Worm (Caenorhabditis elegans) whole organism, L1 larva: ENCODE results near the gene mboa-2.
A peak's percentile ranks its signal among the peaks of the same experiment; 100 is the strongest.

Source experiments
- C04F5.9 ChIP-seq: sonication (generic microtip); optimal IDR thresholded peaks from 2 replicates; lab custom pipeline; 2016; ENCODE audit warnings: missing genetic modification characterization, missing compliant biosample characterization
- Y116A8C.19 ChIP-seq: sonication (generic microtip); optimal IDR thresholded peaks from 2 replicates; lab custom pipeline; 2016; ENCODE audit warnings: missing compliant biosample characterization, missing genetic modification characterization, borderline replicate concordance
- alr-1 ChIP-seq: fragments of 200-800 bp; sonication (Bioruptor generic); optimal IDR thresholded peaks from 2 replicates; lab custom pipeline; 2018; ENCODE audit warnings: borderline replicate concordance, mild to moderate bottlenecking, missing genetic modification characterization, missing compliant biosample characterization
- aly-2 ChIP-seq: fragments of 150-350 bp; optimal IDR thresholded peaks from 2 replicates; lab custom pipeline; 2014; ENCODE audit warnings: missing biosample characterization, missing genetic modification characterization
- ama-1 ChIP-seq: fragments of 150-350 bp; optimal IDR thresholded peaks from 2 replicates; lab custom pipeline; 2014
- ceh-88 ChIP-seq: fragments of 200-800 bp; sonication (Bioruptor generic); IDR thresholded peaks from 2 replicates; pipeline ENCODE4 v1.3.6; 2022; ENCODE audit warnings: missing genetic modification characterization, missing compliant biosample characterization
- ces-1 ChIP-seq: fragments of 150-350 bp; optimal IDR thresholded peaks from 2 replicates; lab custom pipeline; 2014; ENCODE audit warnings: missing biosample characterization, missing genetic modification reagents, missing genetic modification characterization
- dpl-1 ChIP-seq, 3 experiments: fragments of 150-350 bp in 2 of 3; sonication (generic microtip) in 1 of 3; optimal IDR thresholded peaks; 2 replicates each; lab custom pipeline; 2014 to 2017; ENCODE audit warnings: missing biosample characterization in 3 of 3, missing genetic modification characterization in 3 of 3, missing genetic modification reagents in 3 of 3
- efl-1 ChIP-seq, 4 experiments: fragments of 150-350 bp; optimal IDR thresholded peaks in 3 of 4; peaks in 1 of 4; 1 replicate in 1 of 4; 2 replicates in 3 of 4; lab custom pipeline; 2014; ENCODE audit warnings: missing biosample characterization in 2 of 4, missing genetic modification characterization in 2 of 4, missing genetic modification reagents in 2 of 4
- elt-3 ChIP-seq, 6 experiments: fragments of 150-350 bp in 1 of 6; sonication (generic microtip); optimal IDR thresholded peaks; 2 replicates each; lab custom pipeline; 2017 to 2018; ENCODE audit warnings: missing biosample characterization in 6 of 6, missing genetic modification characterization in 6 of 6, inconsistent platforms in 1 of 6
- hlh-17 ChIP-seq: fragments of 200-800 bp; sonication (Bioruptor generic); optimal IDR thresholded peaks from 2 replicates; lab custom pipeline; 2018; ENCODE audit warnings: missing genetic modification characterization, mild to moderate bottlenecking, missing compliant biosample characterization, moderate library complexity, borderline replicate concordance
- hpl-2 ChIP-seq: fragments of 150-350 bp; optimal IDR thresholded peaks from 2 replicates; lab custom pipeline; 2014; ENCODE audit warnings: missing biosample characterization, missing genetic modification reagents, missing genetic modification characterization
- lin-13 ChIP-seq: fragments of 150-350 bp; optimal IDR thresholded peaks from 2 replicates; lab custom pipeline; 2014; ENCODE audit warnings: missing biosample characterization, missing genetic modification reagents, missing genetic modification characterization
- lin-14 ChIP-seq: fragments of 200-800 bp; sonication (Bioruptor generic); optimal IDR thresholded peaks from 2 replicates; lab custom pipeline; 2018; ENCODE audit warnings: mild to moderate bottlenecking, missing genetic modification characterization, moderate library complexity, missing compliant biosample characterization
- lin-15B ChIP-seq: fragments of 150-350 bp; sonication (generic microtip); optimal IDR thresholded peaks from 3 replicates; lab custom pipeline; 2014; ENCODE audit warnings: missing biosample characterization, missing genetic modification characterization
- lir-3 ChIP-seq: sonication (generic microtip); optimal IDR thresholded peaks from 2 replicates; lab custom pipeline; 2016; ENCODE audit warnings: mild to moderate bottlenecking, missing genetic modification characterization, moderate library complexity, missing compliant biosample characterization; ENCODE audit not compliant: poor library complexity
- lsy-2 ChIP-seq, 2 experiments: fragments of 150-350 bp; optimal IDR thresholded peaks; 2 replicates each; lab custom pipeline; 2014; ENCODE audit warnings: missing biosample characterization in 2 of 2, missing genetic modification characterization in 2 of 2
- mep-1 ChIP-seq: fragments of 150-350 bp; optimal IDR thresholded peaks from 2 replicates; lab custom pipeline; 2014; ENCODE audit warnings: missing biosample characterization, missing genetic modification characterization
- nhr-11 ChIP-seq: fragments of 150-350 bp; optimal IDR thresholded peaks from 2 replicates; lab custom pipeline; 2014; ENCODE audit warnings: missing biosample characterization, missing genetic modification characterization
- nhr-12 ChIP-seq: sonication (generic microtip); optimal IDR thresholded peaks from 2 replicates; lab custom pipeline; 2017; ENCODE audit warnings: missing biosample characterization, missing genetic modification characterization
- nhr-20 ChIP-seq: sonication (generic microtip); optimal IDR thresholded peaks from 2 replicates; lab custom pipeline; 2016; ENCODE audit warnings: mild to moderate bottlenecking, missing genetic modification characterization, missing compliant biosample characterization
- nhr-28 ChIP-seq: fragments of 150-350 bp; optimal IDR thresholded peaks from 2 replicates; lab custom pipeline; 2014; ENCODE audit warnings: missing biosample characterization, missing genetic modification characterization
- nhr-47 ChIP-seq: sonication (generic microtip); optimal IDR thresholded peaks from 2 replicates; lab custom pipeline; 2016; ENCODE audit warnings: mild to moderate bottlenecking, missing genetic modification characterization, moderate library complexity, missing compliant biosample characterization
- nhr-71 ChIP-seq: sonication (generic microtip); optimal IDR thresholded peaks from 2 replicates; lab custom pipeline; 2016; ENCODE audit warnings: mild to moderate bottlenecking, missing genetic modification characterization, moderate library complexity, missing compliant biosample characterization
- nhr-76 ChIP-seq: sonication (generic microtip); optimal IDR thresholded peaks from 2 replicates; lab custom pipeline; 2017; ENCODE audit warnings: missing biosample characterization, missing genetic modification characterization
- nhr-77 ChIP-seq: fragments of 150-350 bp; optimal IDR thresholded peaks from 2 replicates; lab custom pipeline; 2014; ENCODE audit warnings: missing biosample characterization, missing genetic modification characterization
- nhr-85 ChIP-seq: sonication (generic microtip); peaks from one replicate; lab custom pipeline; 2016; ENCODE audit warnings: missing genetic modification characterization, inconsistent platforms, missing compliant biosample characterization
- nhr-90 ChIP-seq: sonication (generic microtip); optimal IDR thresholded peaks from 2 replicates; lab custom pipeline; 2016; ENCODE audit warnings: mild to moderate bottlenecking, missing genetic modification characterization, missing compliant biosample characterization; ENCODE audit not compliant: poor library complexity
- pag-3 ChIP-seq: sonication (generic microtip); optimal IDR thresholded peaks from 2 replicates; lab custom pipeline; 2017; ENCODE audit warnings: missing genetic modification characterization, mild to moderate bottlenecking, missing compliant biosample characterization, antibody characterized with exemption, borderline replicate concordance; ENCODE audit not compliant: insufficient read depth
- pax-3 ChIP-seq: fragments of 200-800 bp; sonication (Bioruptor generic); optimal IDR thresholded peaks from 2 replicates; lab custom pipeline; 2018; ENCODE audit warnings: mild to moderate bottlenecking, missing genetic modification characterization, moderate library complexity, missing compliant biosample characterization
- snu-23 ChIP-seq: sonication (generic microtip); optimal IDR thresholded peaks from 2 replicates; lab custom pipeline; 2016; ENCODE audit warnings: missing genetic modification characterization, missing compliant biosample characterization
- sox-4 ChIP-seq: sonication (generic microtip); optimal IDR thresholded peaks from 2 replicates; lab custom pipeline; 2016; ENCODE audit warnings: missing genetic modification characterization, missing compliant biosample characterization
- sptf-1 ChIP-seq: fragments of 150-350 bp; optimal IDR thresholded peaks from 2 replicates; lab custom pipeline; 2014; ENCODE audit warnings: missing biosample characterization, missing genetic modification characterization
- swsn-7 ChIP-seq: sonication (generic microtip); optimal IDR thresholded peaks from 2 replicates; lab custom pipeline; 2016; ENCODE audit warnings: missing genetic modification characterization, missing compliant biosample characterization
- tlp-1 ChIP-seq: fragments of 150-350 bp; optimal IDR thresholded peaks from 2 replicates; lab custom pipeline; 2014; ENCODE audit warnings: missing biosample characterization, missing genetic modification characterization
- unc-130 ChIP-seq: fragments of 150-350 bp; optimal IDR thresholded peaks from 2 replicates; lab custom pipeline; 2017; ENCODE audit warnings: missing biosample characterization, missing genetic modification characterization, inconsistent platforms
- unc-62 ChIP-seq: fragments of 150-350 bp; optimal IDR thresholded peaks from 2 replicates; lab custom pipeline; 2014; ENCODE audit warnings: missing biosample characterization, missing genetic modification reagents, missing genetic modification characterization
- ztf-4 ChIP-seq: fragments of 150-350 bp; optimal IDR thresholded peaks from 2 replicates; lab custom pipeline; 2014; ENCODE audit warnings: missing biosample characterization, missing genetic modification characterization

Gene mboa-2

DNA sequence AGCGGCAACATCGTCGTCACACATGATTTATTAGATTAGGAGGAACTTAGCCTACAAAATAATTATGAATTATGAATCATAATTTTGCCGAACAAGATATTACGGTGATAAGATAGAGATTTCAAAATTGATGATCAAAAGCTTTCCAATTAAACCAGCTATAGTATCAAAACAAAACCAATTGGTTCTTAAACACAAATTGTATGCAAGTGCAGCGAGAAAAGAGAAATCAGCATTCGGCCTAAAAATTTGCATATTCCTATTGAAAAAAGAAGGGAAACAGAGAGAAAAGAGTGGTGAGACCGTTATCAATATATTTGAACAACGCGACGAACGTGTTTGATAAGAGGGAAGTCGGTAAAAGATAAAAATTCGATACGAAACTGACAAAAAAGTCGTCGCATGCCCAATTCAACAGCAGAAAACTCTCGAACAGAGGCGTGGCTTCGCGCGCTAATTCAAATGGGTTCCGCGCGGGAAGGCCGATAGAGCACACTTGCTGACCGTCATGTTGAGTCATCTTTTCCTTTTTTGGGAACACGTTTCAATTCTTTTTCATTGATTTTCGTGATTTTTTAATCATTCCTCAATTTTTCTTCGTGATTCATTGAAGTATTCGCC is 44.1 kb downstream of the mboa-2 start, which contains the start of gene act-2 (continued):
- TF ChIP-seq ces-1 (GFP tag; lab: Kevin White, UChicago) (no peak), nhr-12 (no peak), alr-1 (tag; lab: Kevin White, UChicago) (no peak), pag-3 (no peak), nhr-11 (tag; lab: Kevin White, UChicago) (no peak), nhr-77 (tag; lab: Kevin White, UChicago) (peak; percentile 47), mep-1 (tag; lab: Kevin White, UChicago) (peak; percentile 75), nhr-28 (tag; lab: Kevin White, UChicago) (no peak), sox-4 (tag; lab: Kevin White, UChicago) (no peak), tlp-1 (no peak), unc-62 (GFP tag; lab: Kevin White, UChicago) (no peak), lir-3 (tag; lab: Kevin White, UChicago) (peak; percentile 32), unc-130 (tag; lab: Kevin White, UChicago) (no peak), nhr-47 (peak; percentile 73), efl-1 (optimal IDR thresholded peaks at IDR 0.05; lab: Kevin White, UChicago) (peak; percentile 84 to 87), efl-1 (GFP tag; optimal IDR thresholded peaks at IDR 0.05 in 1 of 2; lab: Kevin White, UChicago) (peak; percentile 85 to 98), sptf-1 (tag; lab: Kevin White, UChicago) (no peak)

DNA sequence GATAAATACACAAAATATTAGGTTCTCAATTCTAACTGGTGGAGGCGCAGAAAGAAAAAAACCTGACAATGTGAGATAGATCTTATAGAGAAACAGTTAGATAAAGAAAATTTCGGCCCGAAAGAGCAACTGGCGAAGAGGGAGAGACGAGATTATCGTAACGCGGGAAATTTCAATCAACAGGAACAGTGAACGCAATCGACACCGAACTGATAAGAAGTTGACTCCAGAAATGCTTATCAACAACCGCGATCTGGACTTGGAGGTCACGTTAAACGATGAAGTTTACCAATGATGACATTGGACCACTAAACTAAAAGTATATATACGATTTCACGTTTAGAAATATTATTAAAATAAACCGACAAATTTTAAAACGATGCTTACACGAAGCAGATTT is 45.9 kb downstream of the mboa-2 start:
- TF ChIP-seq Y116A8C.19 (tag; lab: Kevin White, UChicago) (no peak), elt-3 (tag; optimal IDR thresholded peaks at IDR 0.05; lab: Kevin White, UChicago) (peak in 1 of 6 experiments; percentile 21), dpl-1 (GFP tag; optimal IDR thresholded peaks at IDR 0.05; lab: Kevin White, UChicago) (peak in 1 of 3 experiments; percentile 3), efl-1 (optimal IDR thresholded peaks at IDR 0.05; lab: Kevin White, UChicago) (no peak), efl-1 (GFP tag; optimal IDR thresholded peaks at IDR 0.05 in 1 of 2; lab: Kevin White, UChicago) (peak in 1 of 2 experiments; percentile 76), aly-2 (peak; percentile 96), lin-13 (GFP tag; lab: Kevin White, UChicago) (peak; percentile 37), nhr-90 (tag; lab: Kevin White, UChicago) (peak; percentile 27), pax-3 (tag; lab: Kevin White, UChicago) (no peak), ceh-88 (GFP tag; lab: Robert Waterston, UW) (no peak), nhr-20 (peak; percentile 34), snu-23 (GFP tag; lab: Kevin White, UChicago) (peak; percentile 50), ama-1 (peak; percentile 85), nhr-71 (tag; lab: Kevin White, UChicago) (peak; percentile 49), lin-14 (GFP tag; lab: Kevin White, UChicago) (peak; percentile 12), hlh-17 (GFP tag; lab: Kevin White, UChicago) (no peak), nhr-47 (peak; percentile 27), lsy-2 (tag; optimal IDR thresholded peaks at IDR 0.05; lab: Kevin White, UChicago) (peak in 1 of 2 experiments; percentile 18), nhr-85 (tag; lab: Kevin White, UChicago) (peak; percentile 44)

DNA sequence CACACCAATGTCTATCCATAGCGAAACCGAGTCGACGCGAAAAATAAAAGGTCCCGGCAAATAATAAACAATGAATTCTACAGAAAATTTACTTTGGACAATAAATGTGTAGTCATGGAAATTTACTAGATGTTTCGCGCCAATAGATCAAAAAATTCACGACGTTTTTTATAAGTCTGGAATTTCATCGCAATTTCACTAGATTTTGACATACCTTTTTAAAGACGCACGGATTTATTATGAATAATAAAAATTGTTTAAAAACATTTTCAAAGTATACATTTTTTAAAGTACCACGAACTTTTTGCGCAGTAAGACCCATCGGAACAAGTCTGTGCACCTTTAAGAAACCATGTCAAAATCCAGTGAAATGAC is 46.3 kb downstream of the mboa-2 start:
- TF ChIP-seq swsn-7 (tag; lab: Kevin White, UChicago) (no peak), C04F5.9 (tag; lab: Kevin White, UChicago) (no peak), sptf-1 (tag; lab: Kevin White, UChicago) (no peak), nhr-76 (no peak), hpl-2 (GFP tag; lab: Kevin White, UChicago) (no peak), nhr-90 (tag; lab: Kevin White, UChicago) (no peak), lin-15B (no peak), sox-4 (tag; lab: Kevin White, UChicago) (no peak), ztf-4 (tag; lab: Kevin White, UChicago) (peak; percentile 26), hlh-17 (GFP tag; lab: Kevin White, UChicago) (no peak), nhr-85 (tag; lab: Kevin White, UChicago) (peak; percentile 41)
